Fruit fly (Drosophila melanogaster): ENCODE measurements around the gene Kcmf1.
A peak's percentile ranks its signal among the peaks of the same experiment; 100 is the strongest.

Gene Kcmf1

DNA sequence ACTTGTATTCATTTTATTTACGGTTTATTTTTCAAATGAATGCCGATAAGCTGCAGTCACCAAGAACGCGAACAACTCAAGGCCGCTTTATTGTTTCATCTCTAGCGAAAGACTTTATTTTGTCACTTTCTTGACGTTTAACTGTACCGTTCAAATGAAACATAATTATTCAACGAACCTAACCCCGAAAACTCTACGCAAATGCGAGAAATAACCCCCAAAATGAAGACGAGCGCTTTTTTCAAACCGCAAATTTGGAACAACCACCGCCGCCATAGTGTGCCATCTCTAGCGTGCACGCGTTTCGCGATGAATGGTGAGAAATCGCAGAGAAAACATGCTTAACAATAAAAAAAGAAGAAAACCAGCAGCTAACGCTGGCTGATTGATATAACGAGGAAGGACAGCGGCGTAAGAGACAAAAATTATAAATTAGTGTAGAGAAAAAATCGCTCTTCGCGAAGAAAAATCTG lies 30.1 kb downstream of the Kcmf1 start, which contains the start of gene CG11970 (continued):
- no peak for TF ChIP-seq cas (GFP tag; IDR thresholded peaks at IDR 0.05)
- TF ChIP-seq CG15073 (GFP tag; optimal IDR thresholded peaks at IDR 0.05): no peak
- no peak for TF ChIP-seq CG12071 (GFP tag; optimal IDR thresholded peaks at IDR 0.05)
- no peak for TF ChIP-seq en (GFP tag; optimal IDR thresholded peaks at IDR 0.05)
- peak; percentile 9 for TF ChIP-seq Xbp1 (GFP tag; optimal IDR thresholded peaks at IDR 0.05)
- no peak for TF ChIP-seq Bdp1 (GFP tag; optimal IDR thresholded peaks at IDR 0.05)
- no peak for TF ChIP-seq tll (GFP tag; optimal IDR thresholded peaks at IDR 0.05)
- 0 out of 2 replicates have a peak, but pooled peaks have one; percentile 10 for TF ChIP-seq CG2129 (GFP tag; IDR thresholded peaks at IDR 0.05; ENCODE audit: partially characterized antibody)
- TF ChIP-seq CG14860 (GFP tag; IDR thresholded peaks at IDR 0.05; ENCODE audit: partially characterized antibody): peak; percentile 26; the same call in 1 of the 3 replicates
- TF ChIP-seq sob (GFP tag; IDR thresholded peaks at IDR 0.05): no peak
- TF ChIP-seq ATbp (GFP tag; optimal IDR thresholded peaks at IDR 0.05): no peak
- TF ChIP-seq CG17359 (tag; optimal IDR thresholded peaks at IDR 0.05): no peak
- no peak for TF ChIP-seq CG8478 (optimal IDR thresholded peaks at IDR 0.05)
- peak; percentile 64 for TF ChIP-seq Myb (GFP tag; optimal IDR thresholded peaks at IDR 0.05)
- TF ChIP-seq sens (GFP tag): peak; percentile 84
- TF ChIP-seq Rx (GFP tag; IDR thresholded peaks at IDR 0.05): no peak
- TF ChIP-seq CG9609 (GFP tag; optimal IDR thresholded peaks at IDR 0.05): peak; percentile 42
- peak; percentile 12 for TF ChIP-seq Abd-B (GFP tag; optimal IDR thresholded peaks at IDR 0.05)
- no peak for TF ChIP-seq schlank (tag; optimal IDR thresholded peaks at IDR 0.05)
- TF ChIP-seq CG1792 (GFP tag; optimal IDR thresholded peaks at IDR 0.05): no peak
- no peak for TF ChIP-seq slou (GFP tag; optimal IDR thresholded peaks at IDR 0.05)
- peak; percentile 10 for TF ChIP-seq CG1602 (GFP tag; optimal IDR thresholded peaks at IDR 0.05)
- no peak for TF ChIP-seq HLHmδ (GFP tag; optimal IDR thresholded peaks at IDR 0.05)
- no peak for TF ChIP-seq so (GFP tag; IDR thresholded peaks at IDR 0.05)
- TF ChIP-seq maf-S (GFP tag; optimal IDR thresholded peaks at IDR 0.05): no peak
- peak; percentile 20 for TF ChIP-seq CG3995 (GFP tag; optimal IDR thresholded peaks at IDR 0.05)
- TF ChIP-seq CG18764 (GFP tag; optimal IDR thresholded peaks at IDR 0.05): no peak
- no peak for TF ChIP-seq CG31365 (tag; optimal IDR thresholded peaks at IDR 0.05)
- TF ChIP-seq CG8765 (GFP tag; IDR thresholded peaks at IDR 0.05): no peak
- no peak for TF ChIP-seq TFAM (GFP tag; optimal IDR thresholded peaks at IDR 0.05)
- no peak for TF ChIP-seq kni (GFP tag; optimal IDR thresholded peaks at IDR 0.05)
- no peak for TF ChIP-seq CG1529 (GFP tag; optimal IDR thresholded peaks at IDR 0.05)
- no peak for TF ChIP-seq br (optimal IDR thresholded peaks at IDR 0.05)
- TF ChIP-seq Kr (GFP tag; optimal IDR thresholded peaks at IDR 0.05): no peak
- TF ChIP-seq dmrt99B (tag; optimal IDR thresholded peaks at IDR 0.05): no peak
- TF ChIP-seq Doc3 (GFP tag; IDR thresholded peaks at IDR 0.05; ENCODE audit: partially characterized antibody): peak; percentile 60; the same call in 2 of the 3 replicates
- TF ChIP-seq Six4 (GFP tag; optimal IDR thresholded peaks at IDR 0.05): no peak
- no peak for TF ChIP-seq CG1603 (tag; optimal IDR thresholded peaks at IDR 0.05)
- TF ChIP-seq ranshi (GFP tag; IDR thresholded peaks at IDR 0.05): no peak
- no peak for TF ChIP-seq PHDP (tag; optimal IDR thresholded peaks at IDR 0.05)
- peak; percentile 13 for TF ChIP-seq trem (tag; optimal IDR thresholded peaks at IDR 0.05)
- TF ChIP-seq luna (GFP tag; optimal IDR thresholded peaks at IDR 0.05): no peak
- TF ChIP-seq CG6175 (GFP tag; IDR thresholded peaks at IDR 0.05): no peak
- TF ChIP-seq CG10959 (GFP tag; IDR thresholded peaks at IDR 0.05): no peak
- peak; percentile 61 for TF ChIP-seq MBD-R2 (GFP tag; IDR thresholded peaks at IDR 0.05)
- no peak for TF ChIP-seq sc (optimal IDR thresholded peaks at IDR 0.05)
- TF ChIP-seq sc (GFP tag; optimal IDR thresholded peaks at IDR 0.05): no peak
- no peak for TF ChIP-seq corto (GFP tag; optimal IDR thresholded peaks at IDR 0.05)
- TF ChIP-seq CG12942 (GFP tag; optimal IDR thresholded peaks at IDR 0.05): no peak
- peak; percentile 22; the same call in 1 of the 2 replicates for TF ChIP-seq vvl (GFP tag; IDR thresholded peaks at IDR 0.05)
- TF ChIP-seq ap (GFP tag; IDR thresholded peaks at IDR 0.05): no peak
- 0 out of 2 replicates have a peak, but pooled peaks have one; percentile 28 for TF ChIP-seq bbx (GFP tag; IDR thresholded peaks at IDR 0.05; ENCODE audit: partially characterized antibody)
